Worm (Caenorhabditis elegans): Measurements from ENCODE around the gene rga-9.

ce11 chrII:15263054-15263755, 4.8 kb upstream of the rga-9 start:
- TF ChIP-seq zag-1 (tag; optimal IDR thresholded peaks at IDR 0.05): no peak
- no peak for TF ChIP-seq unc-62 (GFP tag; optimal IDR thresholded peaks at IDR 0.05)
- no peak for TF ChIP-seq nhr-11 (tag; optimal IDR thresholded peaks at IDR 0.05)
- peak; percentile 34 to 62 for TF ChIP-seq mdl-1 (tag; optimal IDR thresholded peaks at IDR 0.05)
- TF ChIP-seq fos-1 (tag; optimal IDR thresholded peaks at IDR 0.05): peak; percentile 89
- TF ChIP-seq unc-39 (tag; optimal IDR thresholded peaks at IDR 0.05): no peak
- TF ChIP-seq ztf-11 (tag; optimal IDR thresholded peaks at IDR 0.05): no peak
- no peak for TF ChIP-seq nhr-12 (tag; optimal IDR thresholded peaks at IDR 0.05)
- TF ChIP-seq nhr-23 (tag; optimal IDR thresholded peaks at IDR 0.05): no peak
- no peak for TF ChIP-seq lin-11 (tag; optimal IDR thresholded peaks at IDR 0.05)
- no peak for TF ChIP-seq snpc-4 (tag; optimal IDR thresholded peaks at IDR 0.05)
- TF ChIP-seq aly-2 (tag; optimal IDR thresholded peaks at IDR 0.05): no peak
